Fruit fly (Drosophila melanogaster) whole organism, embryonic: ENCODE measurements around the gene CG33235.

Experiments used
- CG1024 ChIP-seq: fragments of 200-800 bp; sonication (Bioruptor generic); IDR thresholded peaks from 2 replicates; pipeline ENCODE4 v1.3.6; 2022; ENCODE audit warnings: missing biosample characterization, missing genetic modification characterization
- CG10366 ChIP-seq: fragments of 200-800 bp; sonication (Bioruptor generic); IDR thresholded peaks from 2 replicates; pipeline ENCODE4 v1.3.6; 2022; ENCODE audit warnings: missing biosample characterization, missing genetic modification characterization
- CG10565 ChIP-seq: fragments of 200-800 bp; sonication (Bioruptor generic); optimal IDR thresholded peaks from 3 replicates; lab custom pipeline; 2016; ENCODE audit warnings: missing biosample characterization, mild to moderate bottlenecking, missing genetic modification characterization
- CG10979 ChIP-seq: fragments of 200-800 bp; sonication (Bioruptor generic); optimal IDR thresholded peaks from 2 replicates; lab custom pipeline; 2018; ENCODE audit warnings: missing biosample characterization, mild to moderate bottlenecking, missing genetic modification characterization, moderate library complexity
- CG11085 ChIP-seq: fragments of 200-800 bp; sonication (Bioruptor generic); IDR thresholded peaks from 2 replicates; pipeline ENCODE4 v1.3.6; 2022; ENCODE audit warnings: missing biosample characterization, missing genetic modification characterization
- CG1233 ChIP-seq: fragments of 200-800 bp; sonication (Bioruptor generic); optimal IDR thresholded peaks from 4 replicates; lab custom pipeline; 2018; ENCODE audit warnings: missing biosample characterization, mild to moderate bottlenecking, missing genetic modification characterization
- CG14441 ChIP-seq: fragments of 200-800 bp; sonication (Bioruptor generic); IDR thresholded peaks from 2 replicates; pipeline ENCODE4 v1.3.6; 2022; ENCODE audit warnings: missing biosample characterization, missing genetic modification characterization
- CG15011 ChIP-seq: fragments of 200-800 bp; sonication (Bioruptor generic); optimal IDR thresholded peaks from 3 replicates; lab custom pipeline; 2018; ENCODE audit warnings: missing biosample characterization, mild to moderate bottlenecking, missing genetic modification characterization
- CG1647 ChIP-seq: fragments of 200-800 bp; sonication (Bioruptor generic); optimal IDR thresholded peaks from 3 replicates; lab custom pipeline; 2016; ENCODE audit warnings: missing biosample characterization, missing genetic modification characterization
- CG16863 ChIP-seq: fragments of 200-800 bp; sonication (Bioruptor generic); optimal IDR thresholded peaks from 3 replicates; lab custom pipeline; 2016; ENCODE audit warnings: missing biosample characterization, missing genetic modification characterization
- CG17359 ChIP-seq: fragments of 200-800 bp; sonication (Bioruptor generic); optimal IDR thresholded peaks from 3 replicates; lab custom pipeline; 2018; ENCODE audit warnings: missing biosample characterization, mild to moderate bottlenecking, missing genetic modification characterization, moderate library complexity
- CG17568 ChIP-seq: fragments of 200-800 bp; sonication (Bioruptor generic); optimal IDR thresholded peaks from 2 replicates; lab custom pipeline; 2018; ENCODE audit warnings: missing biosample characterization, mild to moderate bottlenecking, missing genetic modification characterization, moderate library complexity
- CG34376 ChIP-seq: fragments of 200-800 bp; sonication (Bioruptor generic); optimal IDR thresholded peaks from 2 replicates; lab custom pipeline; 2018; ENCODE audit warnings: missing biosample characterization, mild to moderate bottlenecking, missing genetic modification characterization
- CG4424 ChIP-seq: fragments of 200-800 bp; sonication (Bioruptor generic); optimal IDR thresholded peaks from 3 replicates; lab custom pipeline; 2016; ENCODE audit warnings: missing biosample characterization, missing genetic modification characterization
- CG7839 ChIP-seq: fragments of 200-800 bp; sonication (Bioruptor generic); optimal IDR thresholded peaks from 3 replicates; lab custom pipeline; 2018; ENCODE audit warnings: missing biosample characterization, mild to moderate bottlenecking, missing genetic modification characterization, moderate library complexity
- CG9609 ChIP-seq: fragments of 200-800 bp; sonication (Bioruptor generic); optimal IDR thresholded peaks from 3 replicates; lab custom pipeline; 2016; ENCODE audit warnings: missing biosample characterization, missing genetic modification characterization
- CG9932 ChIP-seq: fragments of 200-800 bp; sonication (Bioruptor generic); IDR thresholded peaks from 2 replicates; pipeline ENCODE4 v1.3.6; 2022; ENCODE audit warnings: missing biosample characterization, missing genetic modification characterization
- CkIIα-i1 ChIP-seq: fragments of 200-800 bp; sonication (Bioruptor generic); IDR thresholded peaks from 2 replicates; pipeline ENCODE4 v1.3.6; 2022; ENCODE audit warnings: missing biosample characterization, missing genetic modification characterization
- Eip74EF ChIP-seq, 2 experiments: fragments of 200-800 bp in 1 of 2; fragments of >200 bp in 1 of 2; sonication (Bioruptor generic) in 1 of 2; optimal IDR thresholded peaks; 2 replicates each; lab custom pipeline; 2017 to 2019; ENCODE audit warnings: missing biosample characterization in 2 of 2, missing genetic modification characterization in 2 of 2, mild to moderate bottlenecking in 1 of 2, moderate library complexity in 1 of 2
- Elba2 ChIP-seq: fragments of 200-800 bp; sonication (Bioruptor generic); optimal IDR thresholded peaks from 3 replicates; lab custom pipeline; 2016; ENCODE audit warnings: missing biosample characterization, missing genetic modification characterization
- Hr78 ChIP-seq, 2 experiments: fragments of 200-800 bp in 1 of 2; fragments of >200 bp in 1 of 2; sonication (Bioruptor generic) in 1 of 2; optimal IDR thresholded peaks; 2 replicates each; lab custom pipeline; 2017 to 2019; ENCODE audit warnings: missing biosample characterization in 2 of 2, missing genetic modification characterization in 2 of 2, mild to moderate bottlenecking in 1 of 2, moderate library complexity in 1 of 2
- Lhr ChIP-seq: fragments of 200-800 bp; sonication (Bioruptor generic); optimal IDR thresholded peaks from 3 replicates; lab custom pipeline; 2017; ENCODE audit warnings: mild to moderate bottlenecking, missing biosample characterization, missing genetic modification reagents, missing genetic modification characterization
- Lim3 ChIP-seq: fragments of 200-800 bp; sonication (Bioruptor generic); IDR thresholded peaks from 2 replicates; pipeline ENCODE4 v1.3.6; 2022; ENCODE audit warnings: missing biosample characterization, missing genetic modification characterization
- Meics ChIP-seq: fragments of 200-800 bp; sonication (Bioruptor generic); optimal IDR thresholded peaks from 2 replicates; lab custom pipeline; 2017; ENCODE audit warnings: missing biosample characterization, mild to moderate bottlenecking, missing genetic modification characterization
- NK7.1 ChIP-seq: fragments of 200-800 bp; sonication (Bioruptor generic); optimal IDR thresholded peaks from 3 replicates; lab custom pipeline; 2016; ENCODE audit warnings: missing biosample characterization, missing genetic modification characterization
- Nf-YA ChIP-seq: fragments of 200-800 bp; sonication (Bioruptor generic); IDR thresholded peaks from 2 replicates; pipeline ENCODE4 v1.3.6; 2022; ENCODE audit warnings: missing biosample characterization, missing genetic modification characterization
- NfI ChIP-seq: fragments of 200-800 bp; sonication (Bioruptor generic); optimal IDR thresholded peaks from 3 replicates; lab custom pipeline; 2018; ENCODE audit warnings: missing biosample characterization, mild to moderate bottlenecking, missing genetic modification characterization, moderate library complexity
- Oaz ChIP-seq: fragments of 200-800 bp; sonication (Bioruptor generic); IDR thresholded peaks from 2 replicates; pipeline ENCODE4 v1.3.6; 2022; ENCODE audit warnings: missing biosample characterization, missing genetic modification characterization
- Pdp1 ChIP-seq, 2 experiments: fragments of 200-800 bp; sonication (Bioruptor generic); optimal IDR thresholded peaks; 3 replicates each; lab custom pipeline; 2016; ENCODE audit warnings: missing biosample characterization in 2 of 2, missing genetic modification characterization in 2 of 2, mild to moderate bottlenecking in 1 of 2, moderate library complexity in 1 of 2
- Rx ChIP-seq: fragments of 200-800 bp; sonication (Bioruptor generic); IDR thresholded peaks from 2 replicates; pipeline ENCODE4 v1.3.6; 2022; ENCODE audit warnings: missing biosample characterization, missing genetic modification characterization
- Stat92E ChIP-seq, 3 experiments: fragments of >200 bp in 2 of 3; fragments of 200-800 bp in 1 of 3; sonication (Bioruptor generic) in 1 of 3; optimal IDR thresholded peaks; 2 replicates each; lab custom pipeline; 2017 to 2019; ENCODE audit warnings: missing biosample characterization in 3 of 3, missing genetic modification characterization in 3 of 3, mild to moderate bottlenecking in 1 of 3, moderate library complexity in 1 of 3
- Trl ChIP-seq, 3 experiments: fragments of >200 bp in 2 of 3; fragments of 200-800 bp in 1 of 3; sonication (Bioruptor generic) in 1 of 3; optimal IDR thresholded peaks; 2 replicates in 1 of 3; 3 replicates in 2 of 3; lab custom pipeline; 2016 to 2017; ENCODE audit warnings: missing biosample characterization in 1 of 3, missing genetic modification characterization in 1 of 3
- ash1 ChIP-seq: fragments of 200-800 bp; sonication (Bioruptor generic); optimal IDR thresholded peaks from 2 replicates; lab custom pipeline; 2018; ENCODE audit warnings: missing biosample characterization, mild to moderate bottlenecking, missing genetic modification characterization
- bowl ChIP-seq: fragments of 200-800 bp; sonication (Bioruptor generic); IDR thresholded peaks from 2 replicates; pipeline ENCODE4 v1.3.6; 2022; ENCODE audit warnings: missing biosample characterization, missing genetic modification characterization
- cas ChIP-seq: fragments of 200-800 bp; sonication (Bioruptor generic); IDR thresholded peaks from 2 replicates; pipeline ENCODE4 v1.3.6; 2022; ENCODE audit warnings: missing biosample characterization, missing genetic modification characterization
- chinmo ChIP-seq: fragments of 200-800 bp; sonication (Bioruptor generic); IDR thresholded peaks from 4 replicates; pipeline ENCODE4 v1.3.6; 2022; ENCODE audit warnings: missing biosample characterization, missing genetic modification characterization; ENCODE audit not compliant: partially characterized antibody
- ftz-f1 ChIP-seq: fragments of 200-800 bp; sonication (Bioruptor generic); optimal IDR thresholded peaks from 2 replicates; lab custom pipeline; 2016; ENCODE audit warnings: missing biosample characterization, missing genetic modification characterization
- hb ChIP-seq: fragments of 200-800 bp; sonication (Bioruptor generic); IDR thresholded peaks from 3 replicates; pipeline ENCODE4 v1.3.6; 2022; ENCODE audit warnings: missing biosample characterization, missing genetic modification characterization; ENCODE audit not compliant: partially characterized antibody
- lbe ChIP-seq: fragments of 200-800 bp; sonication (Bioruptor generic); optimal IDR thresholded peaks from 2 replicates; lab custom pipeline; 2016; ENCODE audit warnings: missing biosample characterization, mild to moderate bottlenecking, missing genetic modification characterization
- lola ChIP-seq, 3 experiments: fragments of >200 bp in 2 of 3; fragments of 200-800 bp in 1 of 3; sonication (Bioruptor generic) in 1 of 3; optimal IDR thresholded peaks; 2 replicates each; lab custom pipeline; 2017 to 2019; ENCODE audit warnings: missing biosample characterization in 3 of 3, missing genetic modification characterization in 3 of 3, mild to moderate bottlenecking in 1 of 3, moderate library complexity in 1 of 3
- mam ChIP-seq: fragments of 200-800 bp; sonication (Bioruptor generic); optimal IDR thresholded peaks from 3 replicates; lab custom pipeline; 2016; ENCODE audit warnings: missing biosample characterization, missing genetic modification characterization
- nerfin-2 ChIP-seq: fragments of 200-800 bp; sonication (Bioruptor generic); IDR thresholded peaks from 2 replicates; pipeline ENCODE4 v1.3.6; 2022; ENCODE audit warnings: missing biosample characterization, missing genetic modification characterization; ENCODE audit not compliant: partially characterized antibody
- odd ChIP-seq: fragments of 200-800 bp; sonication (Bioruptor generic); optimal IDR thresholded peaks from 2 replicates; lab custom pipeline; 2017; ENCODE audit warnings: missing biosample characterization, mild to moderate bottlenecking, missing genetic modification characterization
- otp ChIP-seq: fragments of 200-800 bp; sonication (Bioruptor generic); IDR thresholded peaks from 3 replicates; pipeline ENCODE4, ENCODE4 v1.3.6; 2022; ENCODE audit warnings: missing biosample characterization, missing genetic modification characterization
- rib ChIP-seq: fragments of 200-800 bp; sonication (Bioruptor generic); IDR thresholded peaks from 2 replicates; pipeline ENCODE4 v1.3.6; 2022; ENCODE audit warnings: missing biosample characterization, missing genetic modification characterization
- sima ChIP-seq: fragments of 200-800 bp; sonication (Bioruptor generic); optimal IDR thresholded peaks from 2 replicates; lab custom pipeline; 2016; ENCODE audit warnings: missing biosample characterization, missing genetic modification characterization
- tll ChIP-seq, 2 experiments: fragments of 200-800 bp in 1 of 2; fragments of >200 bp in 1 of 2; sonication (Bioruptor generic) in 1 of 2; optimal IDR thresholded peaks; 2 replicates each; lab custom pipeline; 2017 to 2019; ENCODE audit warnings: missing biosample characterization in 2 of 2, missing genetic modification characterization in 2 of 2, mild to moderate bottlenecking in 1 of 2, moderate library complexity in 1 of 2

Gene CG33235

dm6 chrX:11528026-11528702 is 36.8 kb upstream of the CG33235 start (continued):
- TF ChIP-seq cas (no peak), CG1647 (peak; percentile 55), CG34376 (no peak), CG15011 (GFP tag; lab: Kevin White, UChicago) (peak; percentile 39), hb (GFP tag; lab: Robert Waterston, UW) (no peak), mam (GFP tag; lab: Kevin White, UChicago) (peak; percentile 1), tll (GFP tag; optimal IDR thresholded peaks at IDR 0.05; lab: Kevin White, UChicago) (no peak), rib (GFP tag; lab: Robert Waterston, UW) (no peak), bowl (0 out of 2 replicates have a peak, but pooled peaks have one; percentile 12), CG9932 (GFP tag; lab: Robert Waterston, UW) (no peak), CG9609 (no peak), Nf-YA (GFP tag; lab: Robert Waterston, UW) (peak; percentile 48; the same call in 1 of the 2 replicates), Elba2 (GFP tag; lab: Kevin White, UChicago) (no peak), Hr78 (GFP tag; optimal IDR thresholded peaks at IDR 0.05; lab: Kevin White, UChicago) (peak in 1 of 2 experiments; percentile 60), chinmo (GFP tag; lab: Robert Waterston, UW) (no peak), Oaz (no peak), CG10366 (peak; percentile 54), sima (no peak), CkIIα-i1 (GFP tag; lab: Robert Waterston, UW) (no peak), ash1 (GFP tag; lab: Kevin White, UChicago) (no peak), Lim3 (GFP tag; lab: Robert Waterston, UW) (no peak), CG1024 (GFP tag; lab: Robert Waterston, UW) (peak; percentile 75), Eip74EF (GFP tag; optimal IDR thresholded peaks at IDR 0.05; lab: Kevin White, UChicago) (peak in 1 of 2 experiments; percentile 81), CG10979 (peak; percentile 93), CG16863 (GFP tag; lab: Kevin White, UChicago) (peak; percentile 51), CG14441 (GFP tag; lab: Robert Waterston, UW) (peak; percentile 56), ftz-f1 (GFP tag; lab: Kevin White, UChicago) (no peak), Meics (peak; percentile 21), Trl (optimal IDR thresholded peaks at IDR 0.05; lab: Kevin White, UChicago) (no peak), Trl (GFP tag; optimal IDR thresholded peaks at IDR 0.05; lab: Kevin White, UChicago) (peak; percentile 51), CG10565 (GFP tag; lab: Kevin White, UChicago) (no peak), Rx (peak; percentile 39; the same call in 1 of the 2 replicates), CG17359 (tag; lab: Kevin White, UChicago) (peak; percentile 79), nerfin-2 (GFP tag; lab: Robert Waterston, UW) (no peak), CG1233 (GFP tag; lab: Kevin White, UChicago) (peak; percentile 64), CG7839 (tag; lab: Kevin White, UChicago) (peak; percentile 87), CG17568 (GFP tag; lab: Kevin White, UChicago) (peak; percentile 63), CG4424 (GFP tag; lab: Kevin White, UChicago) (peak; percentile 80), lola (GFP tag; optimal IDR thresholded peaks at IDR 0.05; lab: Kevin White, UChicago) (peak in 1 of 3 experiments; percentile 93), NK7.1 (GFP tag; lab: Kevin White, UChicago) (no peak), Pdp1 (GFP tag; optimal IDR thresholded peaks at IDR 0.05; lab: Kevin White, UChicago) (peak; percentile 6 to 54), Lhr (GFP tag; lab: Kevin White, UChicago) (peak; percentile 62), otp (peak; percentile 74), odd (GFP tag; lab: Kevin White, UChicago) (peak; percentile 54), lbe (GFP tag; lab: Kevin White, UChicago) (no peak), Stat92E (GFP tag; optimal IDR thresholded peaks at IDR 0.05; lab: Kevin White, UChicago) (peak in 1 of 3 experiments; percentile 30), NfI (GFP tag; lab: Kevin White, UChicago) (peak; percentile 47), CG11085 (GFP tag; lab: Robert Waterston, UW) (peak; percentile 56)
